Worm (Caenorhabditis elegans) whole organism, L4 larva: Measurements from ENCODE around the gene B0554.2.

Source experiments
- F37D6.2 ChIP-seq: sonication (generic microtip); optimal IDR thresholded peaks from 2 replicates; lab custom pipeline; 2016; ENCODE audit warnings: mild to moderate bottlenecking, missing genetic modification characterization, missing compliant biosample characterization
- R02D3.7 ChIP-seq: fragments of 150-350 bp; sonication (generic microtip); optimal IDR thresholded peaks from 3 replicates; lab custom pipeline; 2014; ENCODE audit warnings: missing biosample characterization, missing genetic modification characterization
- T20F7.1 ChIP-seq: fragments of 200-800 bp; sonication (Bioruptor generic); optimal IDR thresholded peaks from 2 replicates; lab custom pipeline; 2018; ENCODE audit warnings: mild to moderate bottlenecking, missing genetic modification characterization, missing compliant biosample characterization
- Y105C5A.15 ChIP-seq: fragments of 200-800 bp; sonication (Bioruptor generic); IDR thresholded peaks from 2 replicates; pipeline ENCODE4 v1.3.6; 2022; ENCODE audit warnings: missing genetic modification characterization, missing compliant biosample characterization
- Y5F2A.4 ChIP-seq: fragments of 200-800 bp; sonication (Bioruptor generic); optimal IDR thresholded peaks from 2 replicates; lab custom pipeline; 2018; ENCODE audit warnings: mild to moderate bottlenecking, missing genetic modification characterization, missing compliant biosample characterization
- ZK337.2 ChIP-seq: fragments of 200-800 bp; sonication (Bioruptor generic); IDR thresholded peaks from 2 replicates; pipeline ENCODE4 v1.3.6; 2022; ENCODE audit warnings: missing genetic modification reagents, missing genetic modification characterization, missing compliant biosample characterization
- ama-1 ChIP-seq: fragments of 150-350 bp; optimal IDR thresholded peaks from 2 replicates; lab custom pipeline; 2014; ENCODE audit warnings: inconsistent platforms, mixed read lengths
- attf-4 ChIP-seq: sonication (generic microtip); optimal IDR thresholded peaks from 3 replicates; lab custom pipeline; 2017; ENCODE audit warnings: missing biosample characterization, missing genetic modification characterization
- ceh-20 ChIP-seq: fragments of 200-800 bp; sonication (Bioruptor generic); IDR thresholded peaks from 2 replicates; pipeline ENCODE4 v1.3.6; 2022; ENCODE audit warnings: missing genetic modification reagents, missing genetic modification characterization, missing compliant biosample characterization
- ceh-28 ChIP-seq: fragments of 150-350 bp; optimal IDR thresholded peaks from 2 replicates; lab custom pipeline; 2014; ENCODE audit warnings: missing biosample characterization, missing genetic modification reagents, missing genetic modification characterization
- daf-16 ChIP-seq, 3 experiments: sonication (generic microtip); optimal IDR thresholded peaks; 2 replicates each; lab custom pipeline; 2016 to 2017; ENCODE audit warnings: missing genetic modification characterization in 3 of 3, missing genetic modification reagents in 3 of 3, mild to moderate bottlenecking in 2 of 3, missing compliant biosample characterization in 2 of 3, missing biosample characterization in 1 of 3, moderate library complexity in 1 of 3
- daf-8 ChIP-seq: fragments of 200-800 bp; sonication (Bioruptor generic); IDR thresholded peaks from 2 replicates; pipeline ENCODE4 v1.3.6; 2022; ENCODE audit warnings: missing genetic modification characterization, missing compliant biosample characterization
- dmd-6 ChIP-seq: fragments of 200-800 bp; sonication (Bioruptor generic); IDR thresholded peaks from 2 replicates; pipeline ENCODE4 v1.3.6; 2022; ENCODE audit warnings: missing genetic modification reagents, missing genetic modification characterization, missing compliant biosample characterization
- dve-1 ChIP-seq: sonication (generic microtip); optimal IDR thresholded peaks from 2 replicates; lab custom pipeline; 2017; ENCODE audit warnings: antibody characterized with exemption, mild to moderate bottlenecking, missing genetic modification characterization, missing compliant biosample characterization; ENCODE audit not compliant: insufficient read depth
- hif-1 ChIP-seq, 2 experiments: sonication (generic microtip); optimal IDR thresholded peaks; 2 replicates each; lab custom pipeline; 2016 to 2017; ENCODE audit warnings: missing compliant biosample characterization in 2 of 2, missing genetic modification characterization in 2 of 2, missing genetic modification reagents in 2 of 2, missing genotype in 2 of 2, mild to moderate bottlenecking in 1 of 2
- hlh-11 ChIP-seq: fragments of 200-800 bp; sonication (Bioruptor generic); optimal IDR thresholded peaks from 2 replicates; lab custom pipeline; 2018; ENCODE audit warnings: mild to moderate bottlenecking, missing genetic modification characterization, missing compliant biosample characterization
- hlh-30 ChIP-seq: sonication (generic microtip); optimal IDR thresholded peaks from 2 replicates; lab custom pipeline; 2017; ENCODE audit warnings: antibody characterized with exemption, mild to moderate bottlenecking, missing genetic modification characterization, missing compliant biosample characterization; ENCODE audit not compliant: insufficient read depth
- hmg-1.1 ChIP-seq: fragments of 200-800 bp; sonication (Bioruptor generic); IDR thresholded peaks from 2 replicates; pipeline ENCODE4 v1.3.6; 2022; ENCODE audit warnings: missing genetic modification reagents, missing genetic modification characterization, missing compliant biosample characterization
- jun-1 ChIP-seq: fragments of 150-350 bp; optimal IDR thresholded peaks from 2 replicates; lab custom pipeline; 2014; ENCODE audit warnings: missing biosample characterization, missing genetic modification reagents, missing genetic modification characterization
- lim-7 ChIP-seq: fragments of 200-800 bp; sonication (Bioruptor generic); IDR thresholded peaks from 2 replicates; pipeline ENCODE4 v1.3.6; 2022; ENCODE audit warnings: missing genetic modification characterization, missing compliant biosample characterization
- lin-1 ChIP-seq: fragments of 200-800 bp; sonication (Bioruptor generic); IDR thresholded peaks from 2 replicates; pipeline ENCODE4 v1.3.6; 2022; ENCODE audit warnings: missing genetic modification reagents, missing genetic modification characterization, missing compliant biosample characterization
- lin-13 ChIP-seq: fragments of 150-350 bp; optimal IDR thresholded peaks from 2 replicates; lab custom pipeline; 2014; ENCODE audit warnings: missing biosample characterization, missing genetic modification reagents, missing genetic modification characterization
- lin-15B ChIP-seq: fragments of 150-350 bp; sonication (generic microtip); optimal IDR thresholded peaks from 3 replicates; lab custom pipeline; 2014; ENCODE audit warnings: missing biosample characterization, missing genetic modification characterization
- lin-38 ChIP-seq: fragments of 200-800 bp; sonication (Bioruptor generic); IDR thresholded peaks from 2 replicates; pipeline ENCODE4 v1.3.6; 2022; ENCODE audit warnings: missing genetic modification reagents, missing genetic modification characterization, missing compliant biosample characterization
- lin-39 ChIP-seq: fragments of 150-350 bp; optimal IDR thresholded peaks from 2 replicates; lab custom pipeline; 2014; ENCODE audit warnings: missing biosample characterization, missing genetic modification reagents, missing genetic modification characterization
- lir-3 ChIP-seq: sonication (generic microtip); optimal IDR thresholded peaks from 2 replicates; lab custom pipeline; 2016; ENCODE audit warnings: mild to moderate bottlenecking, missing genetic modification characterization, missing compliant biosample characterization
- lsy-2 ChIP-seq, 2 experiments: fragments of 150-350 bp in 1 of 2; sonication (generic microtip) in 1 of 2; optimal IDR thresholded peaks; 2 replicates each; lab custom pipeline; 2014 to 2017; ENCODE audit warnings: missing biosample characterization in 2 of 2, missing genetic modification characterization in 2 of 2
- madf-5 ChIP-seq, 2 experiments: fragments of 200-800 bp; sonication (Bioruptor generic); IDR thresholded peaks; 2 replicates each; pipeline ENCODE4 v1.3.6; 2022; ENCODE audit warnings: missing compliant biosample characterization in 2 of 2, missing genetic modification characterization in 2 of 2
- mdl-1 ChIP-seq, 2 experiments: fragments of 150-350 bp in 1 of 2; sonication (generic microtip) in 1 of 2; optimal IDR thresholded peaks; 2 replicates each; lab custom pipeline; 2014 to 2017; ENCODE audit warnings: missing biosample characterization in 2 of 2, missing genetic modification characterization in 2 of 2
- mxl-3 ChIP-seq: fragments of 200-800 bp; sonication (Bioruptor generic); optimal IDR thresholded peaks from 2 replicates; lab custom pipeline; 2018; ENCODE audit warnings: mild to moderate bottlenecking, missing genetic modification characterization, missing compliant biosample characterization
- nhr-102 ChIP-seq: sonication (generic microtip); optimal IDR thresholded peaks from 2 replicates; lab custom pipeline; 2016; ENCODE audit warnings: mild to moderate bottlenecking, missing genetic modification characterization, moderate library complexity, missing compliant biosample characterization
- nhr-11 ChIP-seq: fragments of 150-350 bp; optimal IDR thresholded peaks from 2 replicates; lab custom pipeline; 2014; ENCODE audit warnings: missing biosample characterization, missing genetic modification characterization
- nhr-28 ChIP-seq: fragments of 150-350 bp; optimal IDR thresholded peaks from 2 replicates; lab custom pipeline; 2014; ENCODE audit warnings: missing biosample characterization, missing genetic modification characterization
- nhr-42 ChIP-seq: fragments of 200-800 bp; sonication (Bioruptor generic); IDR thresholded peaks from 2 replicates; pipeline ENCODE4 v1.3.6; 2022; ENCODE audit warnings: missing genetic modification characterization, missing compliant biosample characterization
- nhr-48 ChIP-seq: sonication (generic microtip); optimal IDR thresholded peaks from 2 replicates; lab custom pipeline; 2016; ENCODE audit warnings: mild to moderate bottlenecking, missing genetic modification characterization, missing compliant biosample characterization
- nhr-77 ChIP-seq: fragments of 150-350 bp; optimal IDR thresholded peaks from 2 replicates; lab custom pipeline; 2014; ENCODE audit warnings: missing biosample characterization, missing genetic modification characterization
- pha-4 ChIP-seq, 2 experiments: fragments of 150-350 bp in 1 of 2; fragments of 200-800 bp in 1 of 2; sonication (Bioruptor generic) in 1 of 2; IDR thresholded peaks in 1 of 2; optimal IDR thresholded peaks in 1 of 2; 2 replicates each; pipeline versions ENCODE4 v1.3.6 to Lab custom; 2014 to 2022; ENCODE audit warnings: missing genetic modification characterization in 2 of 2, missing genetic modification reagents in 2 of 2, missing biosample characterization in 1 of 2, missing compliant biosample characterization in 1 of 2
- pqm-1 ChIP-seq: sonication (generic microtip); optimal IDR thresholded peaks from 2 replicates; lab custom pipeline; 2017; ENCODE audit warnings: missing biosample characterization, missing genetic modification characterization
- saeg-2 ChIP-seq: fragments of 200-800 bp; sonication (Bioruptor generic); IDR thresholded peaks from 2 replicates; pipeline ENCODE4 v1.3.6; 2022; ENCODE audit warnings: missing genetic modification reagents, missing genetic modification characterization, missing compliant biosample characterization
- sdz-12 ChIP-seq: fragments of 200-800 bp; sonication (Bioruptor generic); optimal IDR thresholded peaks from 2 replicates; lab custom pipeline; 2018; ENCODE audit warnings: mild to moderate bottlenecking, missing genetic modification characterization, missing compliant biosample characterization
- set-16 ChIP-seq: fragments of 200-800 bp; sonication (Bioruptor generic); IDR thresholded peaks from 2 replicates; pipeline ENCODE4 v1.3.6; 2022; ENCODE audit warnings: missing genetic modification reagents, missing genetic modification characterization, missing compliant biosample characterization
- tra-1 ChIP-seq: fragments of 200-800 bp; sonication (Bioruptor generic); IDR thresholded peaks from 2 replicates; pipeline ENCODE4 v1.3.6; 2022; ENCODE audit warnings: missing genetic modification reagents, missing genetic modification characterization, missing compliant biosample characterization
- zag-1 ChIP-seq: fragments of 150-350 bp; optimal IDR thresholded peaks from 2 replicates; lab custom pipeline; 2014; ENCODE audit warnings: missing biosample characterization, missing genetic modification characterization
- zip-11 ChIP-seq: fragments of 200-800 bp; sonication (Bioruptor generic); IDR thresholded peaks from 2 replicates; pipeline ENCODE4 v1.3.6; 2022; ENCODE audit warnings: missing genetic modification characterization, missing compliant biosample characterization
- zip-2 ChIP-seq: fragments of 150-350 bp; optimal IDR thresholded peaks from 2 replicates; lab custom pipeline; 2014; ENCODE audit warnings: missing biosample characterization, missing genetic modification characterization
- ztf-7 ChIP-seq: fragments of 150-350 bp; optimal IDR thresholded peaks from 2 replicates; lab custom pipeline; 2014; ENCODE audit warnings: missing biosample characterization, missing genetic modification characterization

B0554.2 gene

DNA sequence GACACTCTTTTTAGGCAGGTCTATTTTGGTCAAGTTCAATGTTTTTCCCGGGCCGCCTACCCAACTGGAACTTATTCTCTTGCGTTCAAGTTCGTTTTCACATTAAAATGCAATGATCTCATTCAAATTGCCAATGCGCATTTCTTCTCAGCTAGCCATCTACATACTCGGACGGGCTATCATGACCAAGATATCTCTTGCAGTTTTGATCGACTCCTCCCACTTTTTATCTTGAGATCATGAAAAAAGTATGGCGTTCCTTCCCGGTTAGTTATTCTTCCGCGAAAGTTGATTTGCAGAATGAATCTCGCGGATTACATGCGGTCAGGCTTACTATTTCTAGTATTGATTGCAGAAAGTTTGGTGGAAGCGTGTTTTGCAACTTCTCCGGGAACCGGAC is at the start of gene B0554.2:
Gene B0554.2 (plus strand): TSS at position 301 of the 400 bp plus-strand sequence.
- TF ChIP-seq daf-8 (GFP tag; lab: Robert Waterston, UW): no peak
- TF ChIP-seq ZK337.2: no peak
- no peak for TF ChIP-seq zag-1 (tag; lab: Kevin White, UChicago)
- no peak for TF ChIP-seq jun-1 (tag; lab: Kevin White, UChicago)
- TF ChIP-seq ceh-28 (tag; lab: Kevin White, UChicago): no peak
- TF ChIP-seq nhr-11 (tag; lab: Kevin White, UChicago): no peak
- no peak for TF ChIP-seq lin-1
- TF ChIP-seq madf-5 (GFP tag; IDR thresholded peaks at IDR 0.05; lab: Robert Waterston, UW): no peak
- no peak for TF ChIP-seq T20F7.1 (GFP tag; lab: Kevin White, UChicago)
- TF ChIP-seq attf-4 (tag; lab: Kevin White, UChicago): no peak
- no peak for TF ChIP-seq pha-4 (GFP tag; IDR thresholded peaks at IDR 0.05; lab: Robert Waterston, UW)
- no peak for TF ChIP-seq pha-4 (tag; optimal IDR thresholded peaks at IDR 0.05; lab: Kevin White, UChicago)
- TF ChIP-seq ztf-7: no peak
- TF ChIP-seq sdz-12: no peak
- TF ChIP-seq set-16 (GFP tag; lab: Robert Waterston, UW): no peak
- no peak for TF ChIP-seq nhr-77 (tag; lab: Kevin White, UChicago)
- TF ChIP-seq Y105C5A.15 (GFP tag; lab: Robert Waterston, UW): no peak
- TF ChIP-seq ama-1 (lab: Kevin White, UChicago): no peak
- TF ChIP-seq ceh-20: no peak
- TF ChIP-seq hif-1 (tag; optimal IDR thresholded peaks at IDR 0.05; lab: Kevin White, UChicago): no peak

DNA sequence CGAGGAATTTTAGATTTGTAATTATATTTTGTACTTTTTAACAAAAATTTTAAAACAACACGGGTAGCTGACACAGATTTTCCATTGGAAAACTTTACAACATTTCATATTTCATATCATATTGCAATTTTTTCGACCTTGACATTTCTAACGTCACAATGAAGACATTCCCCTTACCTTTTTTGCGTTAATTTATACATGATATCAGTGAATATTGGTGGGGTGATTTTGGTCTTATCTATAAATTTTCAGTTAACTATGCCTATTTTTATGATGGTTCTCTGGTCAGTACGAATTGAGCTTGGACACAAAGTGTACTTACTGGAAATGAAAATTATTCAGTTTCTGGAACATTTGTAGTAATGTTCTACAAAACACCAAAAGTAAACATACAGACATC is 49.5 kb upstream of the B0554.2 start:
- peak; percentile 21 for TF ChIP-seq hlh-11 (tag; lab: Kevin White, UChicago)
- TF ChIP-seq lsy-2 (tag; optimal IDR thresholded peaks at IDR 0.05; lab: Kevin White, UChicago): peak in 1 of 2 experiments; percentile 16
- TF ChIP-seq dmd-6 (GFP tag; lab: Robert Waterston, UW): peak; percentile 70
- TF ChIP-seq ztf-7: no peak
- no peak for TF ChIP-seq daf-16 (GFP tag; optimal IDR thresholded peaks at IDR 0.05; lab: Kevin White, UChicago)
- TF ChIP-seq daf-16 (tag; optimal IDR thresholded peaks at IDR 0.05; lab: Kevin White, UChicago): peak; percentile 66
- peak; percentile 73 for TF ChIP-seq pqm-1
- no peak for TF ChIP-seq lin-13 (GFP tag; lab: Kevin White, UChicago)
- TF ChIP-seq nhr-28 (tag; lab: Kevin White, UChicago): peak; percentile 78
- peak; percentile 82 for TF ChIP-seq dve-1 (tag; lab: Kevin White, UChicago)
- TF ChIP-seq, all 104 proteins: peak for 7

DNA sequence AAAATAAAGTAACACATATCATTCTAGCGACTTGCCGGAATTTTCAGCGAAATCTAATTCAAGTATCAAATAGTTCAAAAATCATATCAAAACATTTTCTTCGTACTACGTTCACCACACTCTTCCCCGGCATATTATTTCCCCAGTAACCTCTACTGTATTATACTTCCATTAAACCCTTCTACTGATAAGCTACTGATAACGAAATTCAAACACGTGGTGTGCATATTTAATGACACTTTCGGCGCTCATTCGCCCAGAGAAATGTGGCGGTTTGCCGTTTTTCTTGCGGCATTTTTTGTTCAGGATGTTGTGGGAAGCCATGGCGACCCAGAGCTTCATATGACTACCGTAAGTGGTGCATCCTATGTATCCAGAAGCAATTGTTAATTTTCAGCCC is 48.5 kb upstream of the B0554.2 start, which contains the start of gene lipl-5:
Gene lipl-5 (plus strand): TSS at position 259 of the 400 bp plus-strand sequence.
- TF ChIP-seq lin-38 (GFP tag; lab: Robert Waterston, UW) (no peak), lin-39 (no peak), saeg-2 (GFP tag; lab: Robert Waterston, UW) (no peak), nhr-42 (GFP tag; lab: Robert Waterston, UW) (no peak), zip-2 (tag; lab: Kevin White, UChicago) (no peak), Y5F2A.4 (GFP tag; lab: Kevin White, UChicago) (no peak), daf-16 (GFP tag; optimal IDR thresholded peaks at IDR 0.05; lab: Kevin White, UChicago) (no peak), daf-16 (tag; optimal IDR thresholded peaks at IDR 0.05; lab: Kevin White, UChicago) (peak; percentile 72), lir-3 (tag; lab: Kevin White, UChicago) (no peak), tra-1 (0 out of 2 replicates have a peak, but pooled peaks have one; percentile 34), nhr-48 (tag; lab: Kevin White, UChicago) (peak; percentile 7), lin-15B (no peak), pha-4 (GFP tag; IDR thresholded peaks at IDR 0.05; lab: Robert Waterston, UW) (no peak), pha-4 (tag; optimal IDR thresholded peaks at IDR 0.05; lab: Kevin White, UChicago) (no peak), hlh-30 (peak; percentile 50), zip-11 (GFP tag; lab: Robert Waterston, UW) (no peak), hmg-1.1 (GFP tag; lab: Robert Waterston, UW) (no peak), mxl-3 (GFP tag; lab: Kevin White, UChicago) (peak; percentile 83), R02D3.7 (tag; lab: Kevin White, UChicago) (no peak), F37D6.2 (tag; lab: Kevin White, UChicago) (no peak), dmd-6 (GFP tag; lab: Robert Waterston, UW) (peak; percentile 90), nhr-28 (tag; lab: Kevin White, UChicago) (peak; percentile 96), pqm-1 (peak; percentile 85), nhr-102 (tag; lab: Kevin White, UChicago) (peak; percentile 48), ztf-7 (no peak), hif-1 (tag; optimal IDR thresholded peaks at IDR 0.05; lab: Kevin White, UChicago) (no peak), lim-7 (no peak), dve-1 (tag; lab: Kevin White, UChicago) (peak; percentile 65), hlh-11 (tag; lab: Kevin White, UChicago) (peak; percentile 73), mdl-1 (tag; optimal IDR thresholded peaks at IDR 0.05; lab: Kevin White, UChicago) (peak in 1 of 2 experiments; percentile 48)
